Fruit fly (Drosophila melanogaster) whole organism, embryonic: ENCODE measurements around the gene CG12171.

Source experiments
- Atf-2 ChIP-seq: fragments of 200-800 bp; sonication (Bioruptor generic); optimal IDR thresholded peaks from 2 replicates; lab custom pipeline; 2016; ENCODE audit warnings: missing biosample characterization, missing genetic modification characterization
- Blimp-1 ChIP-seq: fragments of 200-800 bp; sonication (Bioruptor generic); optimal IDR thresholded peaks from 3 replicates; lab custom pipeline; 2018; ENCODE audit warnings: missing biosample characterization, missing genetic modification characterization, mild to moderate bottlenecking, moderate library complexity, missing genetic modification reagents
- CG7928 ChIP-seq: fragments of 200-800 bp; sonication (Bioruptor generic); optimal IDR thresholded peaks from 2 replicates; lab custom pipeline; 2017; ENCODE audit warnings: missing biosample characterization, mild to moderate bottlenecking, missing genetic modification characterization
- peb ChIP-seq: fragments of 200-800 bp; sonication (Bioruptor generic); IDR thresholded peaks from 2 replicates; pipeline ENCODE4 v1.3.6; 2022; ENCODE audit warnings: missing biosample characterization, missing genetic modification characterization

DNA sequence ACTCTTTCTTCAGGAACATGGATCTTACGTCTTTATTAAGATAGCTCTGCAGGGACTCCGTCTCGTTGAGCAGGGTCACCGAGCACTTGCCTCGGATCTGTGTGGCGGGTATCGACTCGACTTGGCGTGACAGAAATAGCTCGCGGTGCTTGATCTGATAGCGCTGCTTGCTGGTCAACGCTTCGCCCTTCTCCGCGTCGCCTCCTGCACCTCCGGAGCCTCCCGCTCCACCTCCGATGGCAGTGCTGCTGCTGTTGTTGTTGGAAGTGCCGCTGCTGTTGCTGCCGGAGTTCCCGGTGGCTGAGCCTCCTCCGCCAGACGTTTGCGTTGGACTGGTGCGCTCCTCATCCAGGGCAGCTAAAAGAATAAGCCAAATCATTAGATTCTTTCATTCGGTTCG is 10.0 kb downstream of the CG12171 start:
- TF ChIP-seq CG7928 (GFP tag; lab: Kevin White, UChicago): no peak
- TF ChIP-seq peb (GFP tag; lab: Robert Waterston, UW): no peak
- no peak for TF ChIP-seq Atf-2 (GFP tag; lab: Kevin White, UChicago)
- TF ChIP-seq Blimp-1 (GFP tag; lab: Kevin White, UChicago): no peak
